Worm (Caenorhabditis elegans) whole organism, early embryonic: ENCODE results near the gene C33D3.3.

Experiments
- aly-1 ChIP-seq: sonication (generic microtip); optimal IDR thresholded peaks from 2 replicates; lab custom pipeline; 2016; ENCODE audit warnings: missing genetic modification characterization, missing compliant biosample characterization
- ama-1 ChIP-seq: fragments of 150-350 bp; optimal IDR thresholded peaks from 2 replicates; lab custom pipeline; 2014
- ceh-13 ChIP-seq: fragments of 200-800 bp; sonication (Bioruptor generic); optimal IDR thresholded peaks from 2 replicates; lab custom pipeline; 2018; ENCODE audit warnings: mild to moderate bottlenecking, missing genetic modification characterization, missing compliant biosample characterization
- ceh-36 ChIP-seq: sonication (generic microtip); optimal IDR thresholded peaks from 2 replicates; lab custom pipeline; 2016; ENCODE audit warnings: missing genetic modification characterization, inconsistent platforms, missing compliant biosample characterization
- ets-7 ChIP-seq: sonication (generic microtip); optimal IDR thresholded peaks from 2 replicates; lab custom pipeline; 2016; ENCODE audit warnings: missing genotype, missing genetic modification characterization, missing compliant biosample characterization
- flt-1 ChIP-seq: fragments of 200-800 bp; sonication (Bioruptor generic); IDR thresholded peaks from 2 replicates; pipeline ENCODE4 v1.3.6; 2022; ENCODE audit warnings: missing genetic modification characterization, missing compliant biosample characterization
- hmbx-1 ChIP-seq: sonication (generic microtip); optimal IDR thresholded peaks from 2 replicates; lab custom pipeline; 2016; ENCODE audit warnings: mild to moderate bottlenecking, missing genetic modification characterization, missing compliant biosample characterization
- hmg-4 ChIP-seq: fragments of 200-800 bp; sonication (Bioruptor generic); optimal IDR thresholded peaks from 2 replicates; lab custom pipeline; 2018; ENCODE audit warnings: mild to moderate bottlenecking, missing genetic modification characterization, missing compliant biosample characterization
- hnd-1 ChIP-seq: sonication (generic microtip); optimal IDR thresholded peaks from 2 replicates; lab custom pipeline; 2016; ENCODE audit warnings: missing genetic modification characterization, missing compliant biosample characterization
- pes-1 ChIP-seq: fragments of 200-800 bp; sonication (Bioruptor generic); IDR thresholded peaks from 2 replicates; pipeline ENCODE4 v1.3.6; 2022; ENCODE audit warnings: missing genetic modification reagents, missing genetic modification characterization, missing compliant biosample characterization
- scrt-1 ChIP-seq: fragments of 200-800 bp; sonication (Bioruptor generic); IDR thresholded peaks from 2 replicates; pipeline ENCODE4 v1.3.6; 2022; ENCODE audit warnings: missing genetic modification characterization, missing compliant biosample characterization
- tbx-37 ChIP-seq: fragments of 200-800 bp; sonication (Bioruptor generic); conservative IDR thresholded peaks from 2 replicates; pipeline ENCODE4 v1.3.6; 2022; ENCODE audit warnings: missing genetic modification reagents, missing genetic modification characterization, missing compliant biosample characterization

- TF ChIP-seq ets-7 (tag; lab: Kevin White, UChicago) (no peak), hmg-4 (GFP tag; lab: Kevin White, UChicago) (no peak), ama-1 (no peak), ceh-13 (GFP tag; lab: Kevin White, UChicago) (no peak), hmbx-1 (tag; lab: Kevin White, UChicago) (no peak), ceh-36 (tag; lab: Kevin White, UChicago) (no peak), scrt-1 (no peak), tbx-37 (GFP tag; lab: Robert Waterston, UW) (no peak), pes-1 (GFP tag; lab: Robert Waterston, UW) (no peak), flt-1 (no peak), aly-1 (tag; lab: Kevin White, UChicago) (no peak), hnd-1 (no peak)
Measured at ce11 chrX:10479108-10479738, 5.9 kb upstream of the C33D3.3 start.
